Fruit fly (Drosophila melanogaster) whole organism, embryonic: ENCODE data around the gene CG33325.

Experiments used
- Atf6 ChIP-seq: fragments of 200-800 bp; sonication (Bioruptor generic); IDR thresholded peaks from 2 replicates; pipeline ENCODE4 v1.3.6; 2022; ENCODE audit warnings: missing biosample characterization, missing genetic modification characterization
- BEAF-32 ChIP-seq: fragments of 200-800 bp; sonication (Bioruptor generic); optimal IDR thresholded peaks from 3 replicates; lab custom pipeline; 2017; ENCODE audit warnings: missing biosample characterization, missing genetic modification characterization, mild to moderate bottlenecking, moderate library complexity, missing genetic modification reagents
- C15 ChIP-seq: fragments of 200-800 bp; sonication (Bioruptor generic); IDR thresholded peaks from 3 replicates; pipeline ENCODE4 v1.3.6; 2022; ENCODE audit warnings: missing biosample characterization, missing genetic modification characterization
- CG10274 ChIP-seq: fragments of 200-800 bp; sonication (Bioruptor generic); optimal IDR thresholded peaks from 3 replicates; lab custom pipeline; 2017; ENCODE audit warnings: missing biosample characterization, mild to moderate bottlenecking, missing genetic modification characterization
- CG11085 ChIP-seq: fragments of 200-800 bp; sonication (Bioruptor generic); IDR thresholded peaks from 2 replicates; pipeline ENCODE4 v1.3.6; 2022; ENCODE audit warnings: missing biosample characterization, missing genetic modification characterization
- CG11504 ChIP-seq: fragments of 200-800 bp; sonication (Bioruptor generic); optimal IDR thresholded peaks from 3 replicates; lab custom pipeline; 2019; ENCODE audit warnings: missing biosample characterization, mild to moderate bottlenecking, missing genetic modification characterization, moderate library complexity
- CG14667 ChIP-seq: fragments of 200-800 bp; sonication (Bioruptor generic); IDR thresholded peaks from 2 replicates; pipeline ENCODE4 v1.3.6; 2022; ENCODE audit warnings: missing biosample characterization, missing genetic modification characterization
- CG17802 ChIP-seq: fragments of 200-800 bp; sonication (Bioruptor generic); optimal IDR thresholded peaks from 2 replicates; lab custom pipeline; 2018; ENCODE audit warnings: missing biosample characterization, mild to moderate bottlenecking, missing genetic modification characterization, moderate library complexity
- CG1792 ChIP-seq: fragments of 200-800 bp; sonication (Bioruptor generic); optimal IDR thresholded peaks from 2 replicates; lab custom pipeline; 2016; ENCODE audit warnings: missing biosample characterization, missing genetic modification characterization
- CG1832 ChIP-seq: fragments of 200-800 bp; sonication (Bioruptor generic); optimal IDR thresholded peaks from 2 replicates; lab custom pipeline; 2017; ENCODE audit warnings: missing biosample characterization, mild to moderate bottlenecking, missing genetic modification characterization, inconsistent platforms
- CG31224 ChIP-seq: fragments of 200-800 bp; sonication (Bioruptor generic); IDR thresholded peaks from 2 replicates; pipeline ENCODE4 v1.3.6; 2022; ENCODE audit warnings: missing biosample characterization, missing genetic modification characterization
- CG31365 ChIP-seq: fragments of 200-800 bp; sonication (Bioruptor generic); optimal IDR thresholded peaks from 2 replicates; lab custom pipeline; 2018; ENCODE audit warnings: missing biosample characterization, mild to moderate bottlenecking, missing genetic modification characterization
- CG31441 ChIP-seq: fragments of 200-800 bp; sonication (Bioruptor generic); IDR thresholded peaks from 2 replicates; pipeline ENCODE4 v1.3.6; 2022; ENCODE audit warnings: missing biosample characterization, missing genetic modification characterization
- CG4282 ChIP-seq: fragments of 200-800 bp; sonication (Bioruptor generic); optimal IDR thresholded peaks from 2 replicates; lab custom pipeline; 2016; ENCODE audit warnings: missing biosample characterization, missing genetic modification characterization
- CG4328 ChIP-seq: fragments of 200-800 bp; sonication (Bioruptor generic); optimal IDR thresholded peaks from 3 replicates; lab custom pipeline; 2017; ENCODE audit warnings: missing biosample characterization, missing genetic modification reagents, missing genetic modification characterization
- CG7745 ChIP-seq: fragments of 200-800 bp; sonication (Bioruptor generic); optimal IDR thresholded peaks from 2 replicates; lab custom pipeline; 2018; ENCODE audit warnings: missing biosample characterization, mild to moderate bottlenecking, missing genetic modification characterization, moderate library complexity
- CG7839 ChIP-seq: fragments of 200-800 bp; sonication (Bioruptor generic); optimal IDR thresholded peaks from 3 replicates; lab custom pipeline; 2018; ENCODE audit warnings: missing biosample characterization, mild to moderate bottlenecking, missing genetic modification characterization, moderate library complexity
- CG8388 ChIP-seq: fragments of 200-800 bp; sonication (Bioruptor generic); optimal IDR thresholded peaks from 2 replicates; lab custom pipeline; 2019; ENCODE audit warnings: missing biosample characterization, mild to moderate bottlenecking, missing genetic modification characterization, moderate library complexity
- CG9215 ChIP-seq: fragments of 200-800 bp; sonication (Bioruptor generic); IDR thresholded peaks from 2 replicates; pipeline ENCODE4 v1.3.6; 2022; ENCODE audit warnings: missing biosample characterization, missing genetic modification characterization
- CG9817 ChIP-seq: fragments of 200-800 bp; sonication (Bioruptor generic); optimal IDR thresholded peaks from 2 replicates; lab custom pipeline; 2018; ENCODE audit warnings: missing biosample characterization, mild to moderate bottlenecking, missing genetic modification characterization, moderate library complexity
- CG9876 ChIP-seq: fragments of 200-800 bp; sonication (Bioruptor generic); optimal IDR thresholded peaks from 2 replicates; lab custom pipeline; 2016; ENCODE audit warnings: missing biosample characterization, missing genetic modification characterization
- CoRest ChIP-seq: fragments of 200-800 bp; sonication (Bioruptor generic); optimal IDR thresholded peaks from 3 replicates; lab custom pipeline; 2018; ENCODE audit warnings: missing biosample characterization, mild to moderate bottlenecking, missing genetic modification characterization, moderate library complexity
- CrebB ChIP-seq: fragments of 200-800 bp; sonication (Bioruptor generic); optimal IDR thresholded peaks from 3 replicates; lab custom pipeline; 2018; ENCODE audit warnings: missing biosample characterization, mild to moderate bottlenecking, missing genetic modification characterization
- Eip74EF ChIP-seq, 2 experiments: fragments of 200-800 bp in 1 of 2; fragments of >200 bp in 1 of 2; sonication (Bioruptor generic) in 1 of 2; optimal IDR thresholded peaks; 2 replicates each; lab custom pipeline; 2017 to 2019; ENCODE audit warnings: missing biosample characterization in 2 of 2, missing genetic modification characterization in 2 of 2, mild to moderate bottlenecking in 1 of 2, moderate library complexity in 1 of 2
- HHEX ChIP-seq: fragments of 200-800 bp; sonication (Bioruptor generic); optimal IDR thresholded peaks from 3 replicates; lab custom pipeline; 2017; ENCODE audit warnings: missing biosample characterization, mild to moderate bottlenecking, missing genetic modification characterization, missing genetic modification reagents
- Hr3 ChIP-seq: fragments of 200-800 bp; sonication (Bioruptor generic); optimal IDR thresholded peaks from 3 replicates; lab custom pipeline; 2016; ENCODE audit warnings: missing biosample characterization, missing genetic modification characterization
- Lim3 ChIP-seq: fragments of 200-800 bp; sonication (Bioruptor generic); IDR thresholded peaks from 2 replicates; pipeline ENCODE4 v1.3.6; 2022; ENCODE audit warnings: missing biosample characterization, missing genetic modification characterization
- Neu2 ChIP-seq: fragments of 200-800 bp; sonication (Bioruptor generic); optimal IDR thresholded peaks from 3 replicates; lab custom pipeline; 2016; ENCODE audit warnings: missing biosample characterization, missing genetic modification characterization, borderline replicate concordance
- Nf-YC ChIP-seq: fragments of 200-800 bp; optimal IDR thresholded peaks from 3 replicates; lab custom pipeline; 2019; ENCODE audit warnings: missing biosample characterization, mild to moderate bottlenecking, missing genetic modification characterization, moderate library complexity
- Xrp1 ChIP-seq: fragments of 200-800 bp; sonication (Bioruptor generic); IDR thresholded peaks from 2 replicates; pipeline ENCODE4 v1.3.6; 2022; ENCODE audit warnings: missing biosample characterization, missing genetic modification characterization
- aop ChIP-seq: fragments of 200-800 bp; sonication (Bioruptor generic); IDR thresholded peaks from 2 replicates; pipeline ENCODE4 v1.3.6; 2022; ENCODE audit warnings: missing biosample characterization, missing genetic modification characterization
- bsh ChIP-seq, 2 experiments: fragments of 200-800 bp; sonication (Bioruptor generic); optimal IDR thresholded peaks; 2 replicates each; lab custom pipeline; 2017 to 2018; ENCODE audit warnings: mild to moderate bottlenecking in 2 of 2, missing biosample characterization in 2 of 2, missing genetic modification characterization in 2 of 2, moderate library complexity in 1 of 2
- crol ChIP-seq: fragments of 200-800 bp; sonication (Bioruptor generic); IDR thresholded peaks from 2 replicates; pipeline ENCODE4 v1.3.6; 2022; ENCODE audit warnings: missing biosample characterization, missing genetic modification characterization
- dan ChIP-seq: fragments of 200-800 bp; sonication (Bioruptor generic); IDR thresholded peaks from 2 replicates; pipeline ENCODE4 v1.3.6; 2022; ENCODE audit warnings: missing biosample characterization, missing genetic modification characterization
- dm ChIP-seq: fragments of 200-800 bp; sonication (Bioruptor generic); optimal IDR thresholded peaks from 3 replicates; lab custom pipeline; 2016; ENCODE audit warnings: missing biosample characterization, missing genetic modification characterization
- fd64A ChIP-seq: fragments of 200-800 bp; sonication (Bioruptor generic); optimal IDR thresholded peaks from 3 replicates; lab custom pipeline; 2018; ENCODE audit warnings: missing biosample characterization, mild to moderate bottlenecking, missing genetic modification characterization
- fd96Cb ChIP-seq: fragments of 200-800 bp; sonication (Bioruptor generic); optimal IDR thresholded peaks from 2 replicates; lab custom pipeline; 2018; ENCODE audit warnings: missing biosample characterization, mild to moderate bottlenecking, missing genetic modification characterization, moderate library complexity
- gsb-n ChIP-seq: fragments of 200-800 bp; sonication (Bioruptor generic); optimal IDR thresholded peaks from 3 replicates; lab custom pipeline; 2018; ENCODE audit warnings: missing biosample characterization, mild to moderate bottlenecking, missing genetic modification characterization
- hb ChIP-seq: fragments of 200-800 bp; sonication (Bioruptor generic); IDR thresholded peaks from 3 replicates; pipeline ENCODE4 v1.3.6; 2022; ENCODE audit warnings: missing biosample characterization, missing genetic modification characterization; ENCODE audit not compliant: partially characterized antibody
- ind ChIP-seq: fragments of 200-800 bp; sonication (Bioruptor generic); optimal IDR thresholded peaks from 3 replicates; lab custom pipeline; 2016; ENCODE audit warnings: missing biosample characterization, missing genetic modification characterization
- nmo ChIP-seq: fragments of 200-800 bp; sonication (Bioruptor generic); optimal IDR thresholded peaks from 2 replicates; lab custom pipeline; 2018; ENCODE audit warnings: missing biosample characterization, mild to moderate bottlenecking, missing genetic modification characterization, moderate library complexity
- psq ChIP-seq: fragments of 200-800 bp; sonication (Bioruptor generic); optimal IDR thresholded peaks from 2 replicates; lab custom pipeline; 2017; ENCODE audit warnings: missing biosample characterization, missing genetic modification characterization
- pum ChIP-seq: fragments of 200-800 bp; sonication (Bioruptor generic); optimal IDR thresholded peaks from 2 replicates; lab custom pipeline; 2016; ENCODE audit warnings: missing biosample characterization, missing genetic modification characterization
- row ChIP-seq: fragments of 200-800 bp; sonication (Bioruptor generic); IDR thresholded peaks from 3 replicates; pipeline ENCODE4 v1.3.6; 2022; ENCODE audit warnings: missing biosample characterization, missing genetic modification characterization
- stc ChIP-seq: fragments of 200-800 bp; sonication (Bioruptor generic); IDR thresholded peaks from 2 replicates; pipeline ENCODE4 v1.3.6; 2022; ENCODE audit warnings: missing biosample characterization, missing genetic modification characterization
- tna ChIP-seq: fragments of 200-800 bp; sonication (Bioruptor generic); IDR thresholded peaks from 2 replicates; pipeline ENCODE4 v1.3.6; 2022; ENCODE audit warnings: missing biosample characterization, missing genetic modification characterization; ENCODE audit not compliant: partially characterized antibody
- tx ChIP-seq: fragments of 200-800 bp; sonication (Bioruptor generic); optimal IDR thresholded peaks from 2 replicates; lab custom pipeline; 2016; ENCODE audit warnings: missing biosample characterization, missing genetic modification characterization
- unc-4 ChIP-seq: fragments of 200-800 bp; sonication (Bioruptor generic); IDR thresholded peaks from 2 replicates; pipeline ENCODE4 v1.3.6; 2022; ENCODE audit warnings: missing biosample characterization, missing genetic modification characterization; ENCODE audit not compliant: partially characterized antibody
- unpg ChIP-seq: fragments of 200-800 bp; sonication (Bioruptor generic); optimal IDR thresholded peaks from 3 replicates; lab custom pipeline; 2018; ENCODE audit warnings: missing biosample characterization, mild to moderate bottlenecking, missing genetic modification characterization, moderate library complexity

CG33325 gene

DNA sequence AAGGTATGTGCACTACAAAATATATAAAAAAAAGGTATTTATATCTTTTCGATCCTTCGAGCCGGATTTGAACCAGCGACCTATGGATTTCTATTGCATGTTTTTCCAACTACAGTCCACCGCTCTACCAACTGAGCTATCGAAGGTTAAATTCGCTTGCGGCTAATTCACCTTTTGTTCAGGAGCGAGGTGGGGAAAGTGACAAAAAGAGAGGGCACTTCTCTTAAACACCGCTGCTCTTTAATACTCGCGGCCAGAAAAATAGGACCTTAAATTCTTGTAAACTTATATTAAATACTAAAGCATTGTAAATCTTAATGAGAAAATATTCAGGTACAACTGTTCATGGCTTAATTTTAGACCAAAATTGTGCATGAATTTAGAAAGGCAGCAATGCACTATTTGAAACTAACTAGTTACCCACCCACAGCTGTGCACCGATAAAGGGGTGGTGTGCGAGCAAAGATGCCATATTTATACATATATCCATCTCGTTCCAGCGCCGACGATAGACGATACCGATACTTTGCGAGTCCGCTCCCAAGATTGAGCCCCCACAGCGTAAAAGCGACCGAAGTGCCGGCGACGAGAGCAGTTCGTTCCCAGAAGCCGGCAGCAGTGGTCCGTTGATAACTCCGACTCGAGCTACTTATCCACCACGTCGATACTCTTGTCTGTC, 10.7 kb downstream of the CG33325 start (continued):
- TF ChIP-seq CG7745 (tag; lab: Kevin White, UChicago) (peak; percentile 78), psq (GFP tag; lab: Kevin White, UChicago) (peak; percentile 88), fd96Cb (peak; percentile 97), CoRest (tag; lab: Kevin White, UChicago) (peak; percentile 97), bsh (GFP tag; optimal IDR thresholded peaks at IDR 0.05; lab: Kevin White, UChicago) (peak; percentile 97 to 98), hb (GFP tag; lab: Robert Waterston, UW) (peak; percentile 61), CG31365 (peak; percentile 92), Neu2 (GFP tag; lab: Kevin White, UChicago) (peak; percentile 83), CG9817 (tag; lab: Kevin White, UChicago) (peak; percentile 94), Nf-YC (tag; lab: Kevin White, UChicago) (peak; percentile 90), Xrp1 (GFP tag; lab: Robert Waterston, UW) (peak; percentile 99), CG8388 (GFP tag; lab: Kevin White, UChicago) (peak; percentile 98), CrebB (tag; lab: Kevin White, UChicago) (peak; percentile 98), ind (GFP tag; lab: Kevin White, UChicago) (peak; percentile 97), unc-4 (GFP tag; lab: Robert Waterston, UW) (peak; percentile 70), Eip74EF (GFP tag; optimal IDR thresholded peaks at IDR 0.05; lab: Kevin White, UChicago) (peak in 1 of 2 experiments; percentile 98), nmo (GFP tag; lab: Kevin White, UChicago) (peak; percentile 98), CG9876 (GFP tag; lab: Kevin White, UChicago) (peak; percentile 86), Hr3 (GFP tag; lab: Kevin White, UChicago) (peak; percentile 96), CG10274 (peak; percentile 89), unpg (GFP tag; lab: Kevin White, UChicago) (peak; percentile 99), crol (GFP tag; lab: Robert Waterston, UW) (peak; percentile 79), dan (GFP tag; lab: Robert Waterston, UW) (peak; percentile 87), CG1832 (peak; percentile 72), row (peak; percentile 97), CG31224 (peak; percentile 91), CG11085 (GFP tag; lab: Robert Waterston, UW) (peak; percentile 88), C15 (GFP tag; lab: Robert Waterston, UW) (peak; percentile 94), Lim3 (GFP tag; lab: Robert Waterston, UW) (peak; percentile 84; the same call in 1 of the 2 replicates), dm (GFP tag; lab: Kevin White, UChicago) (peak; percentile 92), stc (GFP tag; lab: Robert Waterston, UW) (peak; percentile 98), CG7839 (tag; lab: Kevin White, UChicago) (peak; percentile 98), CG4328 (GFP tag; lab: Kevin White, UChicago) (peak; percentile 96), CG17802 (peak; percentile 87), fd64A (GFP tag; lab: Kevin White, UChicago) (peak; percentile 98), gsb-n (tag; lab: Kevin White, UChicago) (peak; percentile 98), aop (GFP tag; lab: Robert Waterston, UW) (peak; percentile 83), CG1792 (GFP tag; lab: Kevin White, UChicago) (peak; percentile 96), CG11504 (tag; lab: Kevin White, UChicago) (peak; percentile 97), CG14667 (GFP tag; lab: Robert Waterston, UW) (peak; percentile 90), tna (GFP tag; lab: Robert Waterston, UW) (no peak; the same call in none of the 2 replicates), CG9215 (GFP tag; lab: Robert Waterston, UW) (peak; percentile 89), pum (GFP tag; lab: Kevin White, UChicago) (peak; percentile 97), tx (GFP tag; lab: Kevin White, UChicago) (peak; percentile 96), BEAF-32 (GFP tag; lab: Kevin White, UChicago) (peak; percentile 72), Atf6 (peak; percentile 97), HHEX (peak; percentile 99), CG4282 (GFP tag; lab: Kevin White, UChicago) (peak; percentile 88), CG31441 (GFP tag; lab: Robert Waterston, UW) (peak; percentile 98)
